Worm (Caenorhabditis elegans): ENCODE data around the gene F13A7.11.

DNA sequence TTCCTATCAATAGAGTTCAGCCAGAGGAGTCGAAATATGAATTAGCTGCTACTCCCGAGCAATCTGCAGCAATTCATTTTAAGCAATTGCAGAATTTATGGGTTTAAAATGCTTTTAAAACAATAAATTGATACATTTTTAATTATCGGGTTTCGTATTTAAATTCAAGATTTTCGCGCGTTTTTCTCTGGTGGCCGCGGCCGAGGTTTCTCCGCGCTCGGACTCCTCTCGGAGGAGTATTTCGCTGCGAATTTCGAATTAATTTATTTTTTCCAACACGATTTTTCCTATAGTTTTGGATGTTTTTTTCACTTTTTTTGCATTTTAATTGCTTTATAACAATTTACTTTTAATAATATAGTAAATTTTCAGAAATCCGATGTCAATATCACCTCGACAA is 6.4 kb upstream of the F13A7.11 start, which contains the start of gene F13A7.14:
- no peak for TF ChIP-seq him-1 (tag; optimal IDR thresholded peaks at IDR 0.05)
- no peak for TF ChIP-seq dao-5 (tag; optimal IDR thresholded peaks at IDR 0.05)
